Worm (Caenorhabditis elegans): ENCODE measurements around the gene sdz-13.

DNA sequence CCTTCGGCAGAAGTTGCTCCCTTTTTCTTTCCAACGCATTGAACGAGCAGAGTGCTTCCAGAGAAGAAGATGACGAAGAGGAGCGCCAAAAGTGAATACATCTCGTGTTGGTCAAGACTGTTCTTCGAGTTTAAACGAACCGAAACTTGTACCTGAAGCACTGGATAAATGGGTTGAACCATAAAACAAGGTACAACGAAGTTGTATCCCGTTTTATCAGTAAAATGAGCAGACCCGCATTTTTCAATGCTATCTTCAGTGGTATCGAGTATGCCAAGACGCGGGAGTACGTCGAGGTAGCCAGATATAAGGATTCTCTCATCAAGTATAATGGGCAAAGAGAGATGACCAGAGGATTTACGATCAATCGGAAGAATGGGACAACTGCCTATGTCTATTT, 7.8 kb upstream of the sdz-13 start, which contains the start of gene F13E9.16:
- TF ChIP-seq sptf-2 (GFP tag; optimal IDR thresholded peaks at IDR 0.05) (no peak), K12H6.12 (tag; optimal IDR thresholded peaks at IDR 0.05) (no peak), ama-1 (optimal IDR thresholded peaks at IDR 0.05) (no peak), ama-1 (GFP tag; optimal IDR thresholded peaks at IDR 0.05) (no peak), egrh-3 (GFP tag; IDR thresholded peaks at IDR 0.05) (no peak), snpc-1.3 (tag; optimal IDR thresholded peaks at IDR 0.05; ENCODE audit: insufficient read depth) (no peak), B0261.1 (tag; optimal IDR thresholded peaks at IDR 0.05) (no peak), rec-8 (tag; optimal IDR thresholded peaks at IDR 0.05) (no peak), Y53G8AR.9 (GFP tag; conservative IDR thresholded peaks at IDR 0.05) (no peak), zim-3 (tag; optimal IDR thresholded peaks at IDR 0.05) (no peak), F22D6.2 (tag; optimal IDR thresholded peaks at IDR 0.05) (no peak), lin-35 (GFP tag; optimal IDR thresholded peaks at IDR 0.05) (no peak)

All from whole organism, young adult.